Worm (Caenorhabditis elegans): Measurements from ENCODE around the gene Y80D4G.2.

ce11 chrIII:7625086-7625485 is 30.7 kb upstream of the Y80D4G.2 start, which contains the start of gene fbn-1:
- TF ChIP-seq nhr-11 (tag; optimal IDR thresholded peaks at IDR 0.05) (no peak), aly-2 (tag; optimal IDR thresholded peaks at IDR 0.05) (no peak), zag-1 (tag; optimal IDR thresholded peaks at IDR 0.05) (no peak), unc-62 (GFP tag; optimal IDR thresholded peaks at IDR 0.05) (no peak), nhr-76 (tag; optimal IDR thresholded peaks at IDR 0.05) (no peak), nhr-43 (tag; optimal IDR thresholded peaks at IDR 0.05; ENCODE audit: poor library complexity, severe bottlenecking) (no peak), ztf-11 (tag; optimal IDR thresholded peaks at IDR 0.05) (no peak), fkh-10 (GFP tag; optimal IDR thresholded peaks at IDR 0.05) (no peak), snpc-4 (tag; optimal IDR thresholded peaks at IDR 0.05) (no peak), pha-4 (tag; optimal IDR thresholded peaks at IDR 0.05) (no peak), nhr-77 (tag; optimal IDR thresholded peaks at IDR 0.05) (no peak)
